Worm (Caenorhabditis elegans) whole organism, L4 larva: ENCODE measurements around the gene tsp-16.
A peak's percentile ranks its signal among the peaks of the same experiment; 100 is the strongest.

Experiments used
- F49E8.2 ChIP-seq: sonication (generic microtip); optimal IDR thresholded peaks from 2 replicates; lab custom pipeline; 2016; ENCODE audit warnings: missing compliant biosample characterization, mild to moderate bottlenecking, missing genetic modification characterization, borderline replicate concordance
- Y105C5A.15 ChIP-seq: fragments of 200-800 bp; sonication (Bioruptor generic); IDR thresholded peaks from 2 replicates; pipeline ENCODE4 v1.3.6; 2022; ENCODE audit warnings: missing genetic modification characterization, missing compliant biosample characterization
- Y75B8A.6 ChIP-seq: fragments of 200-800 bp; sonication (Bioruptor generic); IDR thresholded peaks from 2 replicates; pipeline ENCODE4 v1.3.6; 2022; ENCODE audit warnings: missing genetic modification reagents, missing genetic modification characterization, missing compliant biosample characterization
- aha-1 ChIP-seq: fragments of 150-350 bp; peaks from one replicate; lab custom pipeline; 2014; ENCODE audit warnings: missing biosample characterization, missing genetic modification characterization
- ceh-62 ChIP-seq: sonication (generic microtip); optimal IDR thresholded peaks from 2 replicates; lab custom pipeline; 2017; ENCODE audit warnings: missing biosample characterization, missing genetic modification characterization
- ctbp-1 ChIP-seq: fragments of 200-800 bp; sonication (Bioruptor generic); IDR thresholded peaks from 2 replicates; pipeline ENCODE4 v1.3.6; 2022; ENCODE audit warnings: missing genetic modification reagents, missing genetic modification characterization, missing compliant biosample characterization
- daf-8 ChIP-seq: fragments of 200-800 bp; sonication (Bioruptor generic); IDR thresholded peaks from 2 replicates; pipeline ENCODE4 v1.3.6; 2022; ENCODE audit warnings: missing genetic modification characterization, missing compliant biosample characterization
- duxl-1 ChIP-seq: sonication (generic microtip); optimal IDR thresholded peaks from 2 replicates; lab custom pipeline; 2016; ENCODE audit warnings: mild to moderate bottlenecking, missing genetic modification characterization, moderate library complexity, missing compliant biosample characterization; ENCODE audit not compliant: poor library complexity
- egl-43 ChIP-seq: fragments of 200-800 bp; sonication (Bioruptor generic); IDR thresholded peaks from 2 replicates; pipeline ENCODE4 v1.3.6; 2022; ENCODE audit warnings: missing genetic modification reagents, missing genetic modification characterization, missing compliant biosample characterization
- hif-1 ChIP-seq, 2 experiments: sonication (generic microtip); optimal IDR thresholded peaks; 2 replicates each; lab custom pipeline; 2016 to 2017; ENCODE audit warnings: missing compliant biosample characterization in 2 of 2, missing genetic modification characterization in 2 of 2, missing genetic modification reagents in 2 of 2, missing genotype in 2 of 2, mild to moderate bottlenecking in 1 of 2
- hlh-11 ChIP-seq: fragments of 200-800 bp; sonication (Bioruptor generic); optimal IDR thresholded peaks from 2 replicates; lab custom pipeline; 2018; ENCODE audit warnings: mild to moderate bottlenecking, missing genetic modification characterization, missing compliant biosample characterization
- hmg-1.1 ChIP-seq: fragments of 200-800 bp; sonication (Bioruptor generic); IDR thresholded peaks from 2 replicates; pipeline ENCODE4 v1.3.6; 2022; ENCODE audit warnings: missing genetic modification reagents, missing genetic modification characterization, missing compliant biosample characterization
- lin-1 ChIP-seq: fragments of 200-800 bp; sonication (Bioruptor generic); IDR thresholded peaks from 2 replicates; pipeline ENCODE4 v1.3.6; 2022; ENCODE audit warnings: missing genetic modification reagents, missing genetic modification characterization, missing compliant biosample characterization
- lin-38 ChIP-seq: fragments of 200-800 bp; sonication (Bioruptor generic); IDR thresholded peaks from 2 replicates; pipeline ENCODE4 v1.3.6; 2022; ENCODE audit warnings: missing genetic modification reagents, missing genetic modification characterization, missing compliant biosample characterization
- lin-39 ChIP-seq: fragments of 150-350 bp; optimal IDR thresholded peaks from 2 replicates; lab custom pipeline; 2014; ENCODE audit warnings: missing biosample characterization, missing genetic modification reagents, missing genetic modification characterization
- lir-3 ChIP-seq: sonication (generic microtip); optimal IDR thresholded peaks from 2 replicates; lab custom pipeline; 2016; ENCODE audit warnings: mild to moderate bottlenecking, missing genetic modification characterization, missing compliant biosample characterization
- mdl-1 ChIP-seq, 2 experiments: fragments of 150-350 bp in 1 of 2; sonication (generic microtip) in 1 of 2; optimal IDR thresholded peaks; 2 replicates each; lab custom pipeline; 2014 to 2017; ENCODE audit warnings: missing biosample characterization in 2 of 2, missing genetic modification characterization in 2 of 2
- mep-1 ChIP-seq: fragments of 150-350 bp; sonication (generic microtip); optimal IDR thresholded peaks from 3 replicates; lab custom pipeline; 2014; ENCODE audit warnings: missing biosample characterization, missing genetic modification characterization
- mes-2 ChIP-seq: sonication (generic microtip); optimal IDR thresholded peaks from 2 replicates; lab custom pipeline; 2016; ENCODE audit warnings: missing genotype, mild to moderate bottlenecking, missing genetic modification characterization, missing compliant biosample characterization; ENCODE audit not compliant: poor library complexity, severe bottlenecking
- nhr-237 ChIP-seq: sonication (generic microtip); optimal IDR thresholded peaks from 2 replicates; lab custom pipeline; 2017; ENCODE audit warnings: missing biosample characterization, missing genetic modification characterization
- nhr-76 ChIP-seq: fragments of 150-350 bp; optimal IDR thresholded peaks from 2 replicates; lab custom pipeline; 2014; ENCODE audit warnings: missing biosample characterization, missing genetic modification characterization
- nhr-77 ChIP-seq: fragments of 150-350 bp; optimal IDR thresholded peaks from 2 replicates; lab custom pipeline; 2014; ENCODE audit warnings: missing biosample characterization, missing genetic modification characterization
- rbr-2 ChIP-seq: sonication (generic microtip); optimal IDR thresholded peaks from 2 replicates; lab custom pipeline; 2016; ENCODE audit warnings: missing genotype, missing genetic modification characterization, missing compliant biosample characterization
- snpc-1.2 ChIP-seq: fragments of 200-800 bp; sonication (Bioruptor generic); IDR thresholded peaks from 2 replicates; pipeline ENCODE4 v1.3.6; 2022; ENCODE audit warnings: missing genetic modification reagents, missing genetic modification characterization, missing compliant biosample characterization
- spr-1 ChIP-seq: sonication (generic microtip); optimal IDR thresholded peaks from 2 replicates; lab custom pipeline; 2016; ENCODE audit warnings: mild to moderate bottlenecking, missing genetic modification characterization, missing compliant biosample characterization
- spr-3 ChIP-seq: fragments of 200-800 bp; sonication (Bioruptor generic); optimal IDR thresholded peaks from 2 replicates; lab custom pipeline; 2018; ENCODE audit warnings: mild to moderate bottlenecking, missing genetic modification characterization, missing compliant biosample characterization
- unc-62 ChIP-seq, 3 experiments: fragments of 150-350 bp in 1 of 3; sonication (generic microtip); optimal IDR thresholded peaks in 2 of 3; peaks in 1 of 3; 1 replicate in 1 of 3; 2 replicates in 2 of 3; lab custom pipeline; 2014 to 2017; ENCODE audit warnings: missing biosample characterization in 3 of 3, missing genetic modification characterization in 3 of 3, missing genetic modification reagents in 3 of 3, missing genotype in 1 of 3
- vab-7 ChIP-seq: fragments of 200-800 bp; sonication (Bioruptor generic); IDR thresholded peaks from 2 replicates; pipeline ENCODE4 v1.3.6; 2022; ENCODE audit warnings: missing genetic modification reagents, missing genetic modification characterization, missing compliant biosample characterization
- zag-1 ChIP-seq: fragments of 150-350 bp; optimal IDR thresholded peaks from 2 replicates; lab custom pipeline; 2014; ENCODE audit warnings: missing biosample characterization, missing genetic modification characterization
- zfp-2 ChIP-seq: sonication (generic microtip); optimal IDR thresholded peaks from 2 replicates; lab custom pipeline; 2016; ENCODE audit warnings: mild to moderate bottlenecking, missing genetic modification characterization, missing compliant biosample characterization
- zip-2 ChIP-seq: fragments of 150-350 bp; optimal IDR thresholded peaks from 2 replicates; lab custom pipeline; 2014; ENCODE audit warnings: missing biosample characterization, missing genetic modification characterization
- ztf-11 ChIP-seq: fragments of 150-350 bp; optimal IDR thresholded peaks from 2 replicates; lab custom pipeline; 2014; ENCODE audit warnings: missing biosample characterization, missing genetic modification characterization

Gene tsp-16

ce11 chrX:6988212-6988611, 8.2 kb downstream of the tsp-16 start:
- peak; percentile 97 for TF ChIP-seq aha-1
- no peak for TF ChIP-seq mes-2
- TF ChIP-seq nhr-76 (tag; lab: Kevin White, UChicago): no peak
- TF ChIP-seq nhr-237 (tag; lab: Kevin White, UChicago): no peak
- TF ChIP-seq, all 104 proteins: peak for 1

DNA sequence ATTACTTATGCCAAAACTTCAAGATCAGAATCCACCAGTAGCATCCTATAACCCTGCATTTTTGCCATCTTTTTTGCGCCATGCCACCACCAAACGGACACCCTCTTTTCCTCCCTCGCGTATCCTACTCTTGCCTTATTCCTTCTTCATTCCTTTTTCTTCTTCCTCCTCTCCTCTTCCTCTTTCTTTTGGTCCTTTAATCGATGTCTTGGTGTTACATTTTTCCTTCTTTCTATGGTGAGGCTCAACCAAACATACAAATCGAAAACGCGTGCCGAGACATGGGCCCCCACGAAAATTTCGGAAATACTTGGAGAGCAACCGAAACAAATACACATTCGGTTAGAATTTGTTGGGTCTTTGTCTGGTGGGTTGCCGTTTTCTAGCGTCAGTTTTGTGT, 25.1 kb downstream of the tsp-16 start:
- TF ChIP-seq hif-1 (tag; optimal IDR thresholded peaks at IDR 0.05; lab: Kevin White, UChicago): no peak
- peak; percentile 32 for TF ChIP-seq rbr-2
- TF ChIP-seq mep-1: peak; percentile 31
- 0 out of 2 replicates have a peak, but pooled peaks have one; percentile 25 for TF ChIP-seq hmg-1.1 (GFP tag; lab: Robert Waterston, UW)
- no peak for TF ChIP-seq zfp-2 (tag; lab: Kevin White, UChicago)
- peak in 1 of 2 experiments; percentile 38 for TF ChIP-seq mdl-1 (tag; optimal IDR thresholded peaks at IDR 0.05; lab: Kevin White, UChicago)

DNA sequence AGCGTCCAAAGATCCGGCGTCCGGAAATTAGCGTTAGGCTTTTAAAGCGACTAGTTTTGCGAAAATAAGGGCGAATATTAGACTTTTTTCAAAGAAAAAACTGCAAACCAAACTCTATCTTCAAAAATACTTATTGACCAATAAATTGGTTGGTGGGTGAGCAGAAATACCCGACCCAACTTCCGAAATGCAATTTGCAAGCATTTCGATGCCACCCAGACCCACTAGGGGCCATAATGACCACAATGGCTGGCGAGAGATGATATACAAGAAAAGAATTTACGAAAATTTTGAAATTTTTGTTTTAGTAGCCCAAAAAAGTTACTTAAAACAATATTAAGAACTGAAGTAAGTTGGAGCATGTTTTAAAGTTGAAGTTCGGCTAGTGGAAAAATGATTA, 26.3 kb downstream of the tsp-16 start:
- TF ChIP-seq lin-1: no peak
- TF ChIP-seq duxl-1 (tag; lab: Kevin White, UChicago): no peak
- TF ChIP-seq nhr-77 (tag; lab: Kevin White, UChicago): no peak
- no peak for TF ChIP-seq F49E8.2
- no peak for TF ChIP-seq ceh-62 (tag; lab: Kevin White, UChicago)
- no peak for TF ChIP-seq daf-8 (GFP tag; lab: Robert Waterston, UW)
- TF ChIP-seq zag-1: no peak
- TF ChIP-seq egl-43 (GFP tag; lab: Robert Waterston, UW): no peak
- TF ChIP-seq spr-1 (tag; lab: Kevin White, UChicago): no peak

DNA sequence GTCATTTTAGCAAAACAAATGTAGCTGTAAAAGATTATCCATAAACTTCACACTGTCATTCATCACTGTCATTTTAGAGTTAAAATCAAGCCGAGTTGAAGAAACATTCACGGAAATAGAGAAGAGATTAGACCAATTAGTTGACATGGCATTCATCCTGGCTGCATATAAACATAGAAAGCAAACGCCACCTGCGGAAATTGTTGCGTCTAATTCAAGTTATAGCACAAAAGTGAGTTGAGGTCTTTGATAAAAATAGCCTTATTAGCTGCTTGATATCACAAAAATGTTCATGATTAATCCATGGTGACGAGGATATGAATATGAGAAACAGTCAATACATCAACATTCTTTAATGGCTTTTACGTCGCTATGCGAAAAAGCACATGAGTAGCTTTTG, 27.9 kb downstream of the tsp-16 start:
- TF ChIP-seq unc-62 (GFP tag; optimal IDR thresholded peaks at IDR 0.05 in 1 of 2; lab: Kevin White, UChicago) (no peak), unc-62 (tag; optimal IDR thresholded peaks at IDR 0.05; lab: Kevin White, UChicago) (no peak), snpc-1.2 (no peak), hlh-11 (tag; lab: Kevin White, UChicago) (no peak), zip-2 (tag; lab: Kevin White, UChicago) (no peak), ztf-11 (tag; lab: Kevin White, UChicago) (no peak), lin-38 (GFP tag; lab: Robert Waterston, UW) (no peak), lir-3 (tag; lab: Kevin White, UChicago) (no peak), ceh-62 (tag; lab: Kevin White, UChicago) (no peak), vab-7 (GFP tag; lab: Robert Waterston, UW) (no peak), lin-39 (no peak)
- TF ChIP-seq, all 104 proteins: peak for 0

ce11 chrX:6967057-6967456, 29.4 kb downstream of the tsp-16 start, which contains the start of gene F01E11.3:
Gene F01E11.3, plus strand, starts transcription at chrX:6967357.
- no peak for TF ChIP-seq spr-3 (GFP tag; lab: Kevin White, UChicago)
- TF ChIP-seq Y75B8A.6 (GFP tag; lab: Robert Waterston, UW): no peak

- TF ChIP-seq Y105C5A.15 (GFP tag; lab: Robert Waterston, UW): no peak
- TF ChIP-seq ctbp-1 (GFP tag; lab: Robert Waterston, UW): no peak
- peak in 1 of 2 experiments; percentile 56 for TF ChIP-seq unc-62 (GFP tag; optimal IDR thresholded peaks at IDR 0.05 in 1 of 2; lab: Kevin White, UChicago)
- no peak for TF ChIP-seq unc-62 (tag; optimal IDR thresholded peaks at IDR 0.05; lab: Kevin White, UChicago)
- TF ChIP-seq nhr-77 (tag; lab: Kevin White, UChicago): no peak
- TF ChIP-seq, all 104 proteins: peak for 1
Observed at ce11 chrX:6963842-6964241, 32.6 kb downstream of the tsp-16 start.
